Worm (Caenorhabditis elegans): ENCODE data around the gene R166.2.

R166.2 gene

DNA sequence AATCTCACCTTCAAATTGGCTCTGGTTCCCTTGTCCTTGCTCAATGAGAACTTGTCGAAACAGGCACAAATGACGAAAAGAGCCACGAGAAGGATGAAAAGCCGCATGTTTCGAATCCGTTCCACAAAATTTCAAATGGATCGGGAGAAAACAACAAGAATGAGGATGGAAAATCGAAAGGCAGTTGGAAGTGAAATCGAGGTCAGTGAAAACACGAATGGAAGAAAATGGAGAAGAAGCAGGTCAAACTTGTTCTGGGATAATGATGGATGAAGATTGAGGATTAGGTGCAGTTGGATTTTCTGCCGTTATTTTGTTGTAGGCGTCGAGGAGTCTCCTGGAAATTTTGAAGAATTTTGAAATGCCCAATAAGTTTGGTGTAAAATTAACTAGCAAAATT is 14.4 kb downstream of the R166.2 start:
- TF ChIP-seq ctbp-1 (GFP tag; IDR thresholded peaks at IDR 0.05) (no peak), mep-1 (tag; optimal IDR thresholded peaks at IDR 0.05) (no peak), ztf-11 (tag; optimal IDR thresholded peaks at IDR 0.05) (no peak)

DNA sequence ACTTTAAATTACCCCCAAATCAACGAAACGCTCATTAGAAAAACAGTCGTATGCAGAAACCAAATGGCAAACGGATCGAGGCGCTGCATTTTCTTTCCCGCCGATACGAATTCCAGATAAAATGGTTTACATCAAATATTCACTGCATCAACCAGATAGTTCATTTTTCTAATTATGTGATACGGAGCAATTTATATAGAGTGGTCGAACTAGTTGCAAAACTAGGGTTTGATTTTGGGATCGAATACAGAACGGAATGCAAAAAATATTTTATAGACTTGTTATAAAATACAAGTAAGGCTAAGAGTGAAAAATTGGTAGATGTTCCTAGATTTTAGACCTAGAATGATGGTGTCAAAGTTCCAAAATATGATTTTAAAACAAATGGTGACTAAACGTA is 17.6 kb downstream of the R166.2 start:
- peak; percentile 80 for TF ChIP-seq aha-1 (tag)
- TF ChIP-seq tag-97 (GFP tag; IDR thresholded peaks at IDR 0.05), result no peak
- no peak for TF ChIP-seq nhr-48 (tag; optimal IDR thresholded peaks at IDR 0.05)

DNA sequence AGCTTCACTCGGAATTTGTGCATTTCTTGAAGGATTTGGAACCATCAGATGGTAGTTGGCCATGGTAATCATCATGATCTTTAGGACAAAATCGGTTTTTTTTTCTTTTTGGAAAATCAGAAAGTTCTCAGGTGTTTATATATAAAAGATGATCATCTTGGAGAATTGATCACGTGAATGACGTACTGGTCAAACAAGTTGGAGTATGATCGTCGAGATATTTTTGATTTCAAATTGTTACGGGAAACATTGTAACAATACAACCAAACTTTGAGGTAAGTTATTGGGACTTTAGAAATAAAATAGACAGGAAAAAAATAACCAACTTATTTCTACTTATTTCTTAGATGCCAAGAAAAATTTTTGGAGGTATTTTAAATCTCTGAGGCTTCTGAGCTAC is 18.5 kb downstream of the R166.2 start, which contains the start of gene F59B10.4:
F59B10.4 (minus strand) TSS at position 101 of the 400 bp plus-strand sequence.
- TF ChIP-seq dmd-6 (GFP tag; IDR thresholded peaks at IDR 0.05) (0 out of 2 replicates have a peak, but pooled peaks have one; percentile 8), unc-130 (GFP tag; optimal IDR thresholded peaks at IDR 0.05) (no peak)

DNA sequence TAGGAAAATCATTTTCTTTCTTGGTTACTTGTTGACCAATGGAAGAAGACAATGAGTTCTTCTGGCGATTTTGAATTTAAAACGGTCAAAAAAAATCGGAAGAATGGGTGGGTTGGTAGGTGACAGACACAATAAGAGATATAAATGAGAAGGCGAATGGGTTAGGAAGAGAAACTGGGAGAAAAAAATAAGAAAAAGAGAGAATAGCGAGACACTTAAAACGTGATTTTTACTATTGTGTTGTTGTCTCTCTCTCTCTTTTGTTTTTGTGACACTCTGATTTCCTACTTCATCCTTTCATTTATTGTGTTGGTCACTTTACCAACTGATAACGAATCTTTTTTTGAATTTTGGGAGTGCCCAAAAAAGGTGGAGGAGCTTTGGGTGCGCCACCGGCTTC is 21.1 kb downstream of the R166.2 start:
- TF ChIP-seq egl-43 (GFP tag; IDR thresholded peaks at IDR 0.05), result no peak
- TF ChIP-seq tra-1 (GFP tag; IDR thresholded peaks at IDR 0.05), result peak; percentile 38; the same call in 1 of the 2 replicates
- TF ChIP-seq zag-1 (tag; optimal IDR thresholded peaks at IDR 0.05), result no peak
- TF ChIP-seq nhr-6 (tag; optimal IDR thresholded peaks at IDR 0.05), result no peak
- TF ChIP-seq nhr-76 (tag; optimal IDR thresholded peaks at IDR 0.05), result no peak
- no peak for TF ChIP-seq nhr-42 (GFP tag; IDR thresholded peaks at IDR 0.05)
- TF ChIP-seq Y105C5A.15 (GFP tag; IDR thresholded peaks at IDR 0.05), result no peak
- TF ChIP-seq lin-39 (tag; optimal IDR thresholded peaks at IDR 0.05), result no peak
- TF ChIP-seq F26F4.8 (GFP tag; conservative IDR thresholded peaks at IDR 0.05), result no peak
- no peak for TF ChIP-seq ceh-32 (tag; optimal IDR thresholded peaks at IDR 0.05; ENCODE audit: poor library complexity)
- TF ChIP-seq nhr-77 (tag; optimal IDR thresholded peaks at IDR 0.05), result no peak
- TF ChIP-seq dmd-8 (GFP tag; IDR thresholded peaks at IDR 0.05), result no peak
- no peak for TF ChIP-seq lim-7 (GFP tag; IDR thresholded peaks at IDR 0.05)
- TF ChIP-seq tag-97 (GFP tag; IDR thresholded peaks at IDR 0.05), result no peak
- no peak for TF ChIP-seq zfp-3 (GFP tag; conservative IDR thresholded peaks at IDR 0.05)
- TF ChIP-seq gei-8 (GFP tag; optimal IDR thresholded peaks at IDR 0.05), result no peak
- TF ChIP-seq fos-1 (tag; optimal IDR thresholded peaks at IDR 0.05), result no peak
- no peak for TF ChIP-seq D1046.2 (GFP tag; IDR thresholded peaks at IDR 0.05)
- TF ChIP-seq sdz-12 (GFP tag; optimal IDR thresholded peaks at IDR 0.05), result no peak
- no peak for TF ChIP-seq php-3 (GFP tag; IDR thresholded peaks at IDR 0.05)
- peak; percentile 31 for TF ChIP-seq hlh-30 (tag; optimal IDR thresholded peaks at IDR 0.05; ENCODE audit: insufficient read depth)
- no peak for TF ChIP-seq ceh-62 (tag; optimal IDR thresholded peaks at IDR 0.05)
- no peak for TF ChIP-seq duxl-1 (tag; optimal IDR thresholded peaks at IDR 0.05; ENCODE audit: poor library complexity)
- TF ChIP-seq hlh-11 (tag; optimal IDR thresholded peaks at IDR 0.05), result peak; percentile 20
- peak; percentile 40 for TF ChIP-seq nhr-28 (tag; optimal IDR thresholded peaks at IDR 0.05)
- TF ChIP-seq spr-1 (tag; optimal IDR thresholded peaks at IDR 0.05), result no peak
- TF ChIP-seq nhr-25 (tag; optimal IDR thresholded peaks at IDR 0.05; ENCODE audit: borderline replicate concordance, insufficient read depth), result no peak
- TF ChIP-seq vab-7 (GFP tag; IDR thresholded peaks at IDR 0.05), result no peak
- no peak for TF ChIP-seq rbr-2 (tag; optimal IDR thresholded peaks at IDR 0.05)
- TF ChIP-seq spr-3 (GFP tag; optimal IDR thresholded peaks at IDR 0.05), result no peak
- no peak for TF ChIP-seq daf-19 (GFP tag; conservative IDR thresholded peaks at IDR 0.05)
- TF ChIP-seq lsy-2 (tag; optimal IDR thresholded peaks at IDR 0.05), result no peak
- peak; percentile 4 for TF ChIP-seq nhr-11 (tag; optimal IDR thresholded peaks at IDR 0.05)
- no peak for TF ChIP-seq daf-16 (GFP tag; optimal IDR thresholded peaks at IDR 0.05)
- TF ChIP-seq daf-16 (tag; optimal IDR thresholded peaks at IDR 0.05), result no peak
- TF ChIP-seq unc-39 (tag; optimal IDR thresholded peaks at IDR 0.05), result no peak
- TF ChIP-seq mxl-3 (GFP tag; optimal IDR thresholded peaks at IDR 0.05), result peak; percentile 27
- no peak for TF ChIP-seq lin-15B (tag; optimal IDR thresholded peaks at IDR 0.05)
- no peak for TF ChIP-seq unc-62 (GFP tag; optimal IDR thresholded peaks at IDR 0.05 in 1 of 2)
- no peak for TF ChIP-seq unc-62 (tag; optimal IDR thresholded peaks at IDR 0.05)
- TF ChIP-seq lin-13 (GFP tag; optimal IDR thresholded peaks at IDR 0.05), result no peak
- TF ChIP-seq unc-130 (GFP tag; optimal IDR thresholded peaks at IDR 0.05), result no peak
